Fruit fly (Drosophila melanogaster) whole organism, adult: Measurements from ENCODE around the gene CG45076.

Source experiments
- CG11617 ChIP-seq: fragments of 200-800 bp; sonication (Bioruptor generic); optimal IDR thresholded peaks from 2 replicates; lab custom pipeline; 2017; ENCODE audit warnings: mild to moderate bottlenecking, missing biosample characterization, missing genetic modification reagents, missing genetic modification characterization
- CG12768 ChIP-seq: fragments of 200-800 bp; sonication (Bioruptor generic); optimal IDR thresholded peaks from 2 replicates; lab custom pipeline; 2017; ENCODE audit warnings: missing biosample characterization, missing genetic modification characterization, mild to moderate bottlenecking, moderate library complexity, missing genetic modification reagents
- CG1620 ChIP-seq: fragments of 200-800 bp; sonication (Bioruptor generic); optimal IDR thresholded peaks from 2 replicates; lab custom pipeline; 2016; ENCODE audit warnings: missing biosample characterization, missing genetic modification characterization
- CG5204 ChIP-seq: fragments of 200-800 bp; sonication (Bioruptor generic); optimal IDR thresholded peaks from 2 replicates; lab custom pipeline; 2016; ENCODE audit warnings: missing biosample characterization, missing genetic modification characterization
- Clk ChIP-seq: fragments of 200-800 bp; sonication (Bioruptor generic); optimal IDR thresholded peaks from 2 replicates; lab custom pipeline; 2017; ENCODE audit warnings: missing biosample characterization, missing genetic modification characterization

DNA sequence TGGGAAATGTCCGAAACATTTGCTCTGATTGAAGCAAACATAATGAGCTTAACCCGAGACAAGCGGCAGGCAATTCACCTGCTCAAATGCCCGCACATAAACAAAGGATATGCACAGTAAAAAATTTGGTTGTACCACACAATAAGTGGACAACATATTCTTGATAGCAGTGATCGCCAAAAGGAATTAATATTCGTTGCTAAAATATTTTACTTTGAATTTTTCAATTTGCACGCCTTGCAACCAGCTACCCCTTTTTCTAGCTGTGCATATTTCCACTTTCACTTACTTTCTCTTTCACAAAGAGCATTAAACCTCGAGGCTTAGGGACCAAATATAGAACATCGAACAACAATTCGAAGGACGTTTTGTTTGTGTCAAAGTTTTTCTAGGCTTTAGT is 29.5 kb downstream of the CG45076 start:
- TF ChIP-seq CG11617 (GFP tag; lab: Kevin White, UChicago) (no peak), CG12768 (GFP tag; lab: Kevin White, UChicago) (no peak), Clk (no peak), CG5204 (GFP tag; lab: Kevin White, UChicago) (no peak), CG1620 (GFP tag; lab: Kevin White, UChicago) (no peak)
